Worm (Caenorhabditis elegans) whole organism, L1 larva: Measurements from ENCODE around the gene C34C12.7.
"Not testable (repeated sequence)": the region's sequence is repeated elsewhere in the genome, so short reads cannot be mapped to it uniquely, and the experiment has no call there.

Experiments
- aha-1 ChIP-seq: fragments of 150-350 bp; optimal IDR thresholded peaks from 2 replicates; lab custom pipeline; 2014; ENCODE audit warnings: missing biosample characterization, missing genetic modification characterization
- ceh-82 ChIP-seq, 3 experiments: fragments of 150-350 bp in 1 of 3; sonication (generic microtip) in 2 of 3; optimal IDR thresholded peaks; 2 replicates each; lab custom pipeline; 2014 to 2017; ENCODE audit warnings: missing biosample characterization in 3 of 3, missing genetic modification characterization in 3 of 3
- dpl-1 ChIP-seq, 3 experiments: fragments of 150-350 bp in 2 of 3; sonication (generic microtip) in 1 of 3; optimal IDR thresholded peaks; 2 replicates each; lab custom pipeline; 2014 to 2017; ENCODE audit warnings: missing biosample characterization in 3 of 3, missing genetic modification characterization in 3 of 3, missing genetic modification reagents in 3 of 3
- hlh-4 ChIP-seq: sonication (generic microtip); optimal IDR thresholded peaks from 2 replicates; lab custom pipeline; 2016; ENCODE audit warnings: mild to moderate bottlenecking, missing genetic modification characterization, missing compliant biosample characterization
- lin-14 ChIP-seq: fragments of 200-800 bp; sonication (Bioruptor generic); optimal IDR thresholded peaks from 2 replicates; lab custom pipeline; 2018; ENCODE audit warnings: mild to moderate bottlenecking, missing genetic modification characterization, moderate library complexity, missing compliant biosample characterization
- mdl-1 ChIP-seq, 2 experiments: fragments of 150-350 bp; optimal IDR thresholded peaks; 2 replicates each; lab custom pipeline; 2014 to 2017; ENCODE audit warnings: missing biosample characterization in 2 of 2, missing genetic modification characterization in 2 of 2, inconsistent platforms in 1 of 2
- nhr-28 ChIP-seq: fragments of 150-350 bp; optimal IDR thresholded peaks from 2 replicates; lab custom pipeline; 2014; ENCODE audit warnings: missing biosample characterization, missing genetic modification characterization
- nhr-76 ChIP-seq: sonication (generic microtip); optimal IDR thresholded peaks from 2 replicates; lab custom pipeline; 2017; ENCODE audit warnings: missing biosample characterization, missing genetic modification characterization
- pqm-1 ChIP-seq: sonication (generic microtip); optimal IDR thresholded peaks from 3 replicates; lab custom pipeline; 2017; ENCODE audit warnings: missing biosample characterization, missing genetic modification characterization
- snpc-4 ChIP-seq: fragments of 150-350 bp; optimal IDR thresholded peaks from 2 replicates; lab custom pipeline; 2014; ENCODE audit warnings: missing biosample characterization, missing genetic modification characterization
- tlp-1 ChIP-seq: fragments of 150-350 bp; optimal IDR thresholded peaks from 2 replicates; lab custom pipeline; 2014; ENCODE audit warnings: missing biosample characterization, missing genetic modification characterization
- vab-15 ChIP-seq: sonication (generic microtip); optimal IDR thresholded peaks from 2 replicates; lab custom pipeline; 2017; ENCODE audit warnings: missing genotype, mild to moderate bottlenecking, missing genetic modification characterization, missing compliant biosample characterization
- zag-1 ChIP-seq: fragments of 150-350 bp; optimal IDR thresholded peaks from 2 replicates; lab custom pipeline; 2014; ENCODE audit warnings: missing biosample characterization, missing genetic modification characterization

DNA sequence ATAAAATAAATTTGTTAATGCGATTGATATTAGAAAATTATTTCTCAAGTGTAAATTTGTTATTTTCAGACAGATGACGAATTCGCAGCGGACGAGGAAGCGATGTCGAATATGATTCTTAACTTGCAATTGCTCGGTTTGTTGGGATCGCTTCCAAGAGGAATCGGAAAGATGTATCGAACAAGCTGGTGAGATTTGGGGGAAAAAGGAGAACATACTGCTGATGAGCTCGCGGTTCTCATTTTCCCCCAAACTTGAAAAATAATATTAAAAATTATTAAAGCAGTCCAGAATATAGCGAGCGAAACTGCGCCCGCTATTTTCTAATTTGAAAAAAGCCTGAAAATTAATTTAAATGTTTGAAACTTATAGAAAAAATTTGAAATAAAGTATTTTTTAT, 34.7 kb downstream of the C34C12.7 start, which contains the start of gene C34C12.2:
- not testable (repeated sequence) for TF ChIP-seq nhr-28 (tag; lab: Kevin White, UChicago); dpl-1 (GFP tag; optimal IDR thresholded peaks at IDR 0.05; lab: Kevin White, UChicago); lin-14 (GFP tag; lab: Kevin White, UChicago); mdl-1 (tag; optimal IDR thresholded peaks at IDR 0.05; lab: Kevin White, UChicago); aha-1 (tag; lab: Kevin White, UChicago); snpc-4 (tag; lab: Kevin White, UChicago); vab-15; zag-1 (tag; lab: Kevin White, UChicago); tlp-1; nhr-76 (tag; lab: Kevin White, UChicago); ceh-82 (tag; optimal IDR thresholded peaks at IDR 0.05; lab: Kevin White, UChicago); hlh-4 (tag; lab: Kevin White, UChicago); pqm-1 (tag; lab: Kevin White, UChicago)
